Fruit fly (Drosophila melanogaster) whole organism: ENCODE results near the gene CG42269.

Source experiments
- CG8478 ChIP-seq: fragments of >200 bp; optimal IDR thresholded peaks from 2 replicates; lab custom pipeline; 2018; ENCODE audit warnings: inconsistent platforms
- EcR ChIP-seq, 2 experiments: fragments of >200 bp; optimal IDR thresholded peaks; 2 replicates each; lab custom pipeline; 2017; ENCODE audit warnings: missing biosample characterization in 2 of 2, missing genetic modification characterization in 2 of 2, missing genetic modification reagents in 2 of 2
- pan ChIP-seq: fragments of >200 bp; optimal IDR thresholded peaks from 2 replicates; lab custom pipeline; 2017
- psq ChIP-seq: fragments of >200 bp; optimal IDR thresholded peaks from 2 replicates; lab custom pipeline; 2017

- TF ChIP-seq EcR (GFP tag; optimal IDR thresholded peaks at IDR 0.05; lab: Kevin White, UChicago) (no peak), pan (no peak), psq (lab: Kevin White, UChicago) (no peak), CG8478 (lab: Kevin White, UChicago) (no peak)
These were observed 11.3 kb upstream of the CG42269 start, which contains the start of gene tant for dm6 chr3L:6054803-6055202.
